Worm (Caenorhabditis elegans) whole organism, midembryonic: ENCODE data around the gene max-2.

Experiments used
- cog-1 ChIP-seq: sonication (generic microtip); optimal IDR thresholded peaks from 2 replicates; lab custom pipeline; 2016; ENCODE audit warnings: missing genetic modification characterization, missing compliant biosample characterization
- flt-1 ChIP-seq: fragments of 200-800 bp; sonication (Bioruptor generic); IDR thresholded peaks from 2 replicates; pipeline ENCODE4 v1.3.6; 2022; ENCODE audit warnings: missing genetic modification characterization, missing compliant biosample characterization
- ref-1 ChIP-seq: fragments of 200-800 bp; sonication (Bioruptor generic); conservative IDR thresholded peaks from 2 replicates; pipeline ENCODE4 v1.3.6; 2022; ENCODE audit warnings: missing genetic modification reagents, missing genetic modification characterization, missing compliant biosample characterization
- tab-1 ChIP-seq: fragments of 200-800 bp; sonication (Bioruptor generic); IDR thresholded peaks from 2 replicates; pipeline ENCODE4 v1.3.6; 2022; ENCODE audit warnings: missing genetic modification characterization, missing compliant biosample characterization
- ztf-23 ChIP-seq: fragments of 200-800 bp; sonication (Bioruptor generic); IDR thresholded peaks from 2 replicates; pipeline ENCODE4 v1.3.6; 2022; ENCODE audit warnings: missing genetic modification reagents, missing genetic modification characterization, missing compliant biosample characterization

ce11 chrII:13053443-13053842 is 27.8 kb upstream of the max-2 start:
- no peak for TF ChIP-seq ref-1 (GFP tag; lab: Robert Waterston, UW)
- no peak for TF ChIP-seq cog-1 (tag; lab: Kevin White, UChicago)
- no peak for TF ChIP-seq flt-1 (GFP tag; lab: Robert Waterston, UW)
- TF ChIP-seq tab-1 (GFP tag; lab: Robert Waterston, UW): no peak
- no peak for TF ChIP-seq ztf-23
